Fruit fly (Drosophila melanogaster) whole organism, embryonic: Measurements from ENCODE around the gene CG33784.

Experiments
- Atf-2 ChIP-seq: fragments of 200-800 bp; sonication (Bioruptor generic); optimal IDR thresholded peaks from 2 replicates; lab custom pipeline; 2016; ENCODE audit warnings: missing biosample characterization, missing genetic modification characterization
- Awh ChIP-seq: fragments of 200-800 bp; sonication (Bioruptor generic); IDR thresholded peaks from 2 replicates; pipeline ENCODE4, ENCODE4 v1.3.6; 2022; ENCODE audit warnings: missing biosample characterization, missing genetic modification characterization
- B-H1 ChIP-seq: fragments of 200-800 bp; sonication (Bioruptor generic); IDR thresholded peaks from 3 replicates; pipeline ENCODE4 v1.3.6; 2022; ENCODE audit warnings: missing biosample characterization, missing genetic modification characterization
- BtbVII ChIP-seq: fragments of 200-800 bp; sonication (Bioruptor generic); optimal IDR thresholded peaks from 3 replicates; lab custom pipeline; 2017; ENCODE audit warnings: missing biosample characterization, mild to moderate bottlenecking, missing genetic modification characterization
- CG10209 ChIP-seq: fragments of 200-800 bp; sonication (Bioruptor generic); optimal IDR thresholded peaks from 3 replicates; lab custom pipeline; 2017; ENCODE audit warnings: missing biosample characterization, mild to moderate bottlenecking, missing genetic modification characterization, missing genetic modification reagents
- CG10654 ChIP-seq: fragments of 200-800 bp; sonication (Bioruptor generic); optimal IDR thresholded peaks from 2 replicates; lab custom pipeline; 2016; ENCODE audit warnings: missing biosample characterization, missing genetic modification characterization
- CG10979 ChIP-seq: fragments of 200-800 bp; sonication (Bioruptor generic); optimal IDR thresholded peaks from 2 replicates; lab custom pipeline; 2018; ENCODE audit warnings: missing biosample characterization, mild to moderate bottlenecking, missing genetic modification characterization, moderate library complexity
- CG12071 ChIP-seq: fragments of 200-800 bp; sonication (Bioruptor generic); optimal IDR thresholded peaks from 3 replicates; lab custom pipeline; 2018; ENCODE audit warnings: missing biosample characterization, mild to moderate bottlenecking, missing genetic modification characterization
- CG12104 ChIP-seq: fragments of 200-800 bp; sonication (Bioruptor generic); optimal IDR thresholded peaks from 3 replicates; lab custom pipeline; 2016; ENCODE audit warnings: missing biosample characterization, missing genetic modification characterization
- CG1233 ChIP-seq: fragments of 200-800 bp; sonication (Bioruptor generic); optimal IDR thresholded peaks from 4 replicates; lab custom pipeline; 2018; ENCODE audit warnings: missing biosample characterization, mild to moderate bottlenecking, missing genetic modification characterization
- CG12391 ChIP-seq: fragments of 200-800 bp; sonication (Bioruptor generic); optimal IDR thresholded peaks from 3 replicates; lab custom pipeline; 2018; ENCODE audit warnings: missing biosample characterization, mild to moderate bottlenecking, missing genetic modification characterization, moderate library complexity
- CG17359 ChIP-seq: fragments of 200-800 bp; sonication (Bioruptor generic); optimal IDR thresholded peaks from 3 replicates; lab custom pipeline; 2018; ENCODE audit warnings: missing biosample characterization, mild to moderate bottlenecking, missing genetic modification characterization, moderate library complexity
- CG18599 ChIP-seq: fragments of 200-800 bp; sonication (Bioruptor generic); optimal IDR thresholded peaks from 3 replicates; lab custom pipeline; 2017; ENCODE audit warnings: missing biosample characterization, missing genetic modification characterization, mild to moderate bottlenecking, moderate library complexity, missing genetic modification reagents
- CG2120 ChIP-seq: fragments of 200-800 bp; sonication (Bioruptor generic); optimal IDR thresholded peaks from 3 replicates; lab custom pipeline; 2016; ENCODE audit warnings: missing biosample characterization, missing genetic modification characterization
- CG31365 ChIP-seq: fragments of 200-800 bp; sonication (Bioruptor generic); optimal IDR thresholded peaks from 2 replicates; lab custom pipeline; 2018; ENCODE audit warnings: missing biosample characterization, mild to moderate bottlenecking, missing genetic modification characterization
- CG32767 ChIP-seq: fragments of 200-800 bp; sonication (Bioruptor generic); IDR thresholded peaks from 2 replicates; pipeline ENCODE4 v1.3.6; 2022; ENCODE audit warnings: missing biosample characterization, missing genetic modification characterization
- CG32772 ChIP-seq: fragments of 200-800 bp; sonication (Bioruptor generic); IDR thresholded peaks from 2 replicates; pipeline ENCODE4 v1.3.6; 2022; ENCODE audit warnings: missing biosample characterization, missing genetic modification characterization
- CG3407 ChIP-seq: fragments of 200-800 bp; sonication (Bioruptor generic); optimal IDR thresholded peaks from 2 replicates; lab custom pipeline; 2018; ENCODE audit warnings: missing biosample characterization, mild to moderate bottlenecking, missing genetic modification characterization
- CG4730 ChIP-seq: fragments of 200-800 bp; sonication (Bioruptor generic); IDR thresholded peaks from 2 replicates; pipeline ENCODE4 v1.3.6; 2022; ENCODE audit warnings: missing biosample characterization, missing genetic modification characterization
- CG5245 ChIP-seq: fragments of 200-800 bp; sonication (Bioruptor generic); optimal IDR thresholded peaks from 3 replicates; lab custom pipeline; 2016; ENCODE audit warnings: missing biosample characterization, missing genetic modification characterization
- CG5953 ChIP-seq: fragments of 200-800 bp; sonication (Bioruptor generic); IDR thresholded peaks from 2 replicates; pipeline ENCODE4 v1.3.6; 2022; ENCODE audit warnings: missing biosample characterization, missing genetic modification characterization
- CG6791 ChIP-seq: fragments of 200-800 bp; sonication (Bioruptor generic); IDR thresholded peaks from 3 replicates; pipeline ENCODE4 v1.3.6; 2022; ENCODE audit warnings: missing biosample characterization, missing genetic modification characterization; ENCODE audit not compliant: partially characterized antibody
- CG8281 ChIP-seq: fragments of 200-800 bp; sonication (Bioruptor generic); optimal IDR thresholded peaks from 2 replicates; lab custom pipeline; 2018; ENCODE audit warnings: missing biosample characterization, mild to moderate bottlenecking, missing genetic modification characterization, moderate library complexity
- CG8944 ChIP-seq: fragments of 200-800 bp; sonication (Bioruptor generic); optimal IDR thresholded peaks from 3 replicates; lab custom pipeline; 2016; ENCODE audit warnings: missing biosample characterization, missing genetic modification characterization
- Dip3 ChIP-seq: fragments of 200-800 bp; sonication (Bioruptor generic); optimal IDR thresholded peaks from 3 replicates; lab custom pipeline; 2016; ENCODE audit warnings: missing biosample characterization, missing genetic modification characterization
- Drgx ChIP-seq: fragments of 200-800 bp; sonication (Bioruptor generic); IDR thresholded peaks from 2 replicates; pipeline ENCODE4 v1.3.6; 2022; ENCODE audit warnings: missing biosample characterization, missing genetic modification characterization
- Eip74EF ChIP-seq, 2 experiments: fragments of 200-800 bp in 1 of 2; fragments of >200 bp in 1 of 2; sonication (Bioruptor generic) in 1 of 2; optimal IDR thresholded peaks; 2 replicates each; lab custom pipeline; 2017 to 2019; ENCODE audit warnings: missing biosample characterization in 2 of 2, missing genetic modification characterization in 2 of 2, mild to moderate bottlenecking in 1 of 2, moderate library complexity in 1 of 2
- HmgD ChIP-seq: fragments of 200-800 bp; sonication (Bioruptor generic); optimal IDR thresholded peaks from 3 replicates; lab custom pipeline; 2016; ENCODE audit warnings: missing biosample characterization, missing genetic modification characterization
- Hr39 ChIP-seq: fragments of >200 bp; optimal IDR thresholded peaks from 2 replicates; lab custom pipeline; 2017
- Hr51 ChIP-seq, 2 experiments: fragments of 200-800 bp; sonication (Bioruptor generic); optimal IDR thresholded peaks; 2 replicates in 1 of 2; 3 replicates in 1 of 2; lab custom pipeline; 2016 to 2018; ENCODE audit warnings: missing biosample characterization in 2 of 2, missing genetic modification characterization in 2 of 2, mild to moderate bottlenecking in 1 of 2, moderate library complexity in 1 of 2
- Kr ChIP-seq: fragments of 200-800 bp; sonication (Bioruptor generic); optimal IDR thresholded peaks from 2 replicates; lab custom pipeline; 2017; ENCODE audit warnings: missing biosample characterization, mild to moderate bottlenecking, missing genetic modification characterization
- Mes4 ChIP-seq: fragments of 200-800 bp; sonication (Bioruptor generic); optimal IDR thresholded peaks from 2 replicates; lab custom pipeline; 2016; ENCODE audit warnings: missing biosample characterization, missing genetic modification characterization
- Nf-YB ChIP-seq: fragments of 200-800 bp; sonication (Bioruptor generic); optimal IDR thresholded peaks from 3 replicates; lab custom pipeline; 2019; ENCODE audit warnings: missing biosample characterization, mild to moderate bottlenecking, missing genetic modification characterization, moderate library complexity
- NfI ChIP-seq: fragments of 200-800 bp; sonication (Bioruptor generic); optimal IDR thresholded peaks from 3 replicates; lab custom pipeline; 2018; ENCODE audit warnings: missing biosample characterization, mild to moderate bottlenecking, missing genetic modification characterization, moderate library complexity
- Optix ChIP-seq: fragments of 200-800 bp; sonication (Bioruptor generic); IDR thresholded peaks from 3 replicates; pipeline ENCODE4 v1.3.6; 2022; ENCODE audit warnings: missing biosample characterization, missing genetic modification characterization
- Spps ChIP-seq: fragments of 200-800 bp; sonication (Bioruptor generic); optimal IDR thresholded peaks from 2 replicates; lab custom pipeline; 2018; ENCODE audit warnings: missing biosample characterization, mild to moderate bottlenecking, missing genetic modification characterization
- TFAM ChIP-seq: fragments of 200-800 bp; sonication (Bioruptor generic); optimal IDR thresholded peaks from 2 replicates; lab custom pipeline; 2017; ENCODE audit warnings: missing biosample characterization, missing genetic modification characterization, inconsistent platforms
- YL-1 ChIP-seq: fragments of 200-800 bp; sonication (Bioruptor generic); optimal IDR thresholded peaks from 3 replicates; lab custom pipeline; 2017; ENCODE audit warnings: missing biosample characterization, mild to moderate bottlenecking, missing genetic modification characterization
- ara ChIP-seq: fragments of 200-800 bp; sonication (Bioruptor generic); IDR thresholded peaks from 2 replicates; pipeline ENCODE4 v1.3.6; 2022; ENCODE audit warnings: missing biosample characterization, missing genetic modification characterization
- chm ChIP-seq: fragments of 200-800 bp; sonication (Bioruptor generic); IDR thresholded peaks from 2 replicates; pipeline ENCODE4 v1.3.6; 2022; ENCODE audit warnings: missing biosample characterization, missing genetic modification characterization
- cwo ChIP-seq: fragments of 200-800 bp; sonication (Bioruptor generic); optimal IDR thresholded peaks from 3 replicates; lab custom pipeline; 2017; ENCODE audit warnings: missing biosample characterization, missing genetic modification characterization, mild to moderate bottlenecking, moderate library complexity, missing genetic modification reagents
- en ChIP-seq: fragments of 200-800 bp; sonication (Bioruptor generic); optimal IDR thresholded peaks from 2 replicates; lab custom pipeline; 2016; ENCODE audit warnings: missing biosample characterization, missing genetic modification characterization
- grau ChIP-seq: fragments of 200-800 bp; optimal IDR thresholded peaks from 3 replicates; lab custom pipeline; 2019; ENCODE audit warnings: missing biosample characterization, mild to moderate bottlenecking, missing genetic modification characterization, moderate library complexity
- jing ChIP-seq: fragments of 200-800 bp; sonication (Bioruptor generic); optimal IDR thresholded peaks from 2 replicates; lab custom pipeline; 2018; ENCODE audit warnings: missing biosample characterization, mild to moderate bottlenecking, missing genetic modification characterization
- jumu ChIP-seq: fragments of 200-800 bp; sonication (Bioruptor generic); optimal IDR thresholded peaks from 3 replicates; lab custom pipeline; 2016; ENCODE audit warnings: missing biosample characterization, missing genetic modification characterization
- maf-S ChIP-seq: fragments of 200-800 bp; sonication (Bioruptor generic); optimal IDR thresholded peaks from 2 replicates; lab custom pipeline; 2016; ENCODE audit warnings: missing biosample characterization, missing genetic modification characterization
- psq ChIP-seq: fragments of 200-800 bp; sonication (Bioruptor generic); optimal IDR thresholded peaks from 2 replicates; lab custom pipeline; 2017; ENCODE audit warnings: missing biosample characterization, missing genetic modification characterization
- pum ChIP-seq: fragments of 200-800 bp; sonication (Bioruptor generic); optimal IDR thresholded peaks from 2 replicates; lab custom pipeline; 2016; ENCODE audit warnings: missing biosample characterization, missing genetic modification characterization
- seq ChIP-seq: fragments of 200-800 bp; sonication (Bioruptor generic); IDR thresholded peaks from 2 replicates; pipeline ENCODE4 v1.3.6; 2022; ENCODE audit warnings: missing biosample characterization, missing genetic modification characterization
- stwl ChIP-seq: fragments of 200-800 bp; sonication (Bioruptor generic); optimal IDR thresholded peaks from 3 replicates; lab custom pipeline; 2018; ENCODE audit warnings: missing biosample characterization, mild to moderate bottlenecking, missing genetic modification characterization, moderate library complexity
- yki ChIP-seq: fragments of >200 bp; optimal IDR thresholded peaks from 3 replicates; lab custom pipeline; 2018

CG33784 gene

dm6 chr3R:10048035-10048774, 19.5 kb upstream of the CG33784 start (continued):
- TF ChIP-seq chm (GFP tag; lab: Robert Waterston, UW) (no peak), jumu (GFP tag; lab: Kevin White, UChicago) (no peak), CG5245 (no peak), Awh (no peak), CG4730 (no peak), CG12104 (GFP tag; lab: Kevin White, UChicago) (peak; percentile 52), CG1233 (peak; percentile 45), Optix (GFP tag; lab: Robert Waterston, UW) (no peak), CG32772 (GFP tag; lab: Robert Waterston, UW) (no peak), seq (no peak), jing (GFP tag; lab: Kevin White, UChicago) (no peak), stwl (tag; lab: Kevin White, UChicago) (no peak), CG10654 (GFP tag; lab: Kevin White, UChicago) (no peak), NfI (GFP tag; lab: Kevin White, UChicago) (peak; percentile 36), CG2120 (GFP tag; lab: Kevin White, UChicago) (peak; percentile 35), Hr39 (lab: Kevin White, UChicago) (no peak), Eip74EF (GFP tag; optimal IDR thresholded peaks at IDR 0.05; lab: Kevin White, UChicago) (peak in 1 of 2 experiments; percentile 39), CG32767 (GFP tag; lab: Robert Waterston, UW) (no peak), Dip3 (GFP tag; lab: Kevin White, UChicago) (no peak), Kr (GFP tag; lab: Kevin White, UChicago) (no peak), CG5953 (GFP tag; lab: Robert Waterston, UW) (no peak), CG8944 (GFP tag; lab: Kevin White, UChicago) (no peak), TFAM (GFP tag; lab: Kevin White, UChicago) (no peak), CG17359 (tag; lab: Kevin White, UChicago) (peak; percentile 22), pum (GFP tag; lab: Kevin White, UChicago) (no peak), Mes4 (GFP tag; lab: Kevin White, UChicago) (no peak), Spps (tag; lab: Kevin White, UChicago) (no peak), Atf-2 (GFP tag; lab: Kevin White, UChicago) (no peak), CG31365 (tag; lab: Kevin White, UChicago) (no peak), YL-1 (GFP tag; lab: Kevin White, UChicago) (no peak), CG10979 (tag; lab: Kevin White, UChicago) (peak; percentile 52), psq (GFP tag; lab: Kevin White, UChicago) (no peak), HmgD (GFP tag; lab: Kevin White, UChicago) (no peak), CG18599 (GFP tag; lab: Kevin White, UChicago) (peak; percentile 46), grau (peak; percentile 63), CG8281 (tag; lab: Kevin White, UChicago) (peak; percentile 11), BtbVII (GFP tag; lab: Kevin White, UChicago) (peak; percentile 19), CG3407 (no peak), cwo (GFP tag; lab: Kevin White, UChicago) (peak; percentile 16), Nf-YB (GFP tag; lab: Kevin White, UChicago) (peak; percentile 17), Hr51 (GFP tag; optimal IDR thresholded peaks at IDR 0.05; lab: Kevin White, UChicago) (peak in 1 of 2 experiments; percentile 70), CG12391 (tag; lab: Kevin White, UChicago) (peak; percentile 47), Drgx (no peak), en (GFP tag; lab: Kevin White, UChicago) (no peak), B-H1 (GFP tag; lab: Robert Waterston, UW) (no peak), maf-S (GFP tag; lab: Kevin White, UChicago) (no peak), yki (lab: Kevin White, UChicago) (no peak), CG10209 (peak; percentile 38), CG6791 (GFP tag; lab: Robert Waterston, UW) (0 out of 3 replicates have a peak, but pooled peaks have one; percentile 46), ara (GFP tag; lab: Robert Waterston, UW) (no peak), CG12071 (no peak)
